Worm (Caenorhabditis elegans): Measurements from ENCODE around the gene gpa-1.

The gpa-1 gene

ce11 chrV:11223698-11224097 is 46.2 kb upstream of the gpa-1 start:
- no peak for TF ChIP-seq nhr-11 (tag; optimal IDR thresholded peaks at IDR 0.05)
- no peak for TF ChIP-seq nfya-1 (tag; optimal IDR thresholded peaks at IDR 0.05; ENCODE audit: insufficient read depth)
- TF ChIP-seq pqm-1 (tag; optimal IDR thresholded peaks at IDR 0.05) = no peak
- TF ChIP-seq ceh-16 (tag; optimal IDR thresholded peaks at IDR 0.05) = no peak
- no peak for TF ChIP-seq ceh-82 (tag; optimal IDR thresholded peaks at IDR 0.05)
- TF ChIP-seq unc-39 (tag; optimal IDR thresholded peaks at IDR 0.05) = no peak
- no peak for TF ChIP-seq snpc-4 (tag; optimal IDR thresholded peaks at IDR 0.05)
- no peak for TF ChIP-seq R02D3.7 (tag; optimal IDR thresholded peaks at IDR 0.05)
- TF ChIP-seq ama-1 (optimal IDR thresholded peaks at IDR 0.05) = no peak
- TF ChIP-seq eor-1 (tag; optimal IDR thresholded peaks at IDR 0.05) = no peak
- no peak for TF ChIP-seq nhr-12 (tag; optimal IDR thresholded peaks at IDR 0.05)

- no peak for TF ChIP-seq unc-39 (tag; optimal IDR thresholded peaks at IDR 0.05)
- TF ChIP-seq nhr-23 (tag; optimal IDR thresholded peaks at IDR 0.05) = peak; percentile 76
These were observed 43.5 kb upstream of the gpa-1 start, which contains the start of gene T19B10.2 for ce11 chrV:11220936-11221335. Gene T19B10.2 (plus strand): TSS chrV:11221302.

- TF ChIP-seq sea-2 (GFP tag; optimal IDR thresholded peaks at IDR 0.05) (no peak), nhr-237 (tag; optimal IDR thresholded peaks at IDR 0.05) (no peak), nhr-77 (tag; optimal IDR thresholded peaks at IDR 0.05) (no peak), elt-1 (tag; optimal IDR thresholded peaks at IDR 0.05) (no peak), nhr-28 (tag; optimal IDR thresholded peaks at IDR 0.05) (no peak), snpc-4 (tag; optimal IDR thresholded peaks at IDR 0.05) (no peak), ceh-28 (tag; optimal IDR thresholded peaks at IDR 0.05) (no peak), nfya-1 (tag; optimal IDR thresholded peaks at IDR 0.05; ENCODE audit: insufficient read depth) (no peak), unc-39 (tag; optimal IDR thresholded peaks at IDR 0.05) (no peak), ztf-11 (tag; optimal IDR thresholded peaks at IDR 0.05) (no peak), aly-2 (tag; optimal IDR thresholded peaks at IDR 0.05) (no peak), mdl-1 (tag; optimal IDR thresholded peaks at IDR 0.05) (no peak), nhr-76 (tag; optimal IDR thresholded peaks at IDR 0.05) (no peak), daf-12 (tag; optimal IDR thresholded peaks at IDR 0.05) (no peak)
These were observed 42.9 kb upstream of the gpa-1 start for ce11 chrV:11220415-11220814.

ce11 chrV:11217394-11217793 is 39.9 kb upstream of the gpa-1 start, which contains the start of gene cyp-29A2:
Gene cyp-29A2 (plus strand): TSS chrV:11217583.
- TF ChIP-seq pqm-1 (tag; optimal IDR thresholded peaks at IDR 0.05) (peak; percentile 18), ceh-28 (tag; optimal IDR thresholded peaks at IDR 0.05) (no peak), elt-2 (tag; optimal IDR thresholded peaks at IDR 0.05) (peak; percentile 17), nhr-76 (tag; optimal IDR thresholded peaks at IDR 0.05) (no peak), unc-39 (tag; optimal IDR thresholded peaks at IDR 0.05) (no peak), ztf-11 (tag; optimal IDR thresholded peaks at IDR 0.05) (no peak), aly-2 (tag; optimal IDR thresholded peaks at IDR 0.05) (no peak)

- no peak for TF ChIP-seq fkh-2 (tag; optimal IDR thresholded peaks at IDR 0.05)
- no peak for TF ChIP-seq lin-39 (tag; optimal IDR thresholded peaks at IDR 0.05)
- no peak for TF ChIP-seq ztf-11 (tag; optimal IDR thresholded peaks at IDR 0.05)
These were observed 38.7 kb upstream of the gpa-1 start for ce11 chrV:11216137-11216536.

DNA sequence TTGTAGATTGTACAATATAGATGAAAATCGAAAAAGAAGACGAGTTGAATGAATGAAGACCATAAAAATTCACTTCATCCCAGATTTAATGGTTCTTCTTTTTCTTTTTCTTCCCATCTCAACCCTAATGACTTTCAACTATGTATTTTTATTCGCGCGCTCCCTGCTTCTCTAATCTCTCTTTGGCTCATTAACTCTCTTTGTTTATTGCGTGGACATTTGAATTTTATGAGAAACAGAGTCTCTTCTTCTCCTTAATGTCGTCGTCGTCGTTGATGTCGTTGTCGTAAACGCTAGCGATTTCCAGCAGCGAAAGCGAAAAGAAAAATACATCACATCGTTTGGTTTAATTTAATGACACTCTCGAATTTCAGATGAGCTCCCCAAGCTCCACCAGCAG is 37.1 kb upstream of the gpa-1 start:
- TF ChIP-seq nhr-25 (tag; optimal IDR thresholded peaks at IDR 0.05) (no peak), egl-5 (tag; optimal IDR thresholded peaks at IDR 0.05) (peak; percentile 82)

DNA sequence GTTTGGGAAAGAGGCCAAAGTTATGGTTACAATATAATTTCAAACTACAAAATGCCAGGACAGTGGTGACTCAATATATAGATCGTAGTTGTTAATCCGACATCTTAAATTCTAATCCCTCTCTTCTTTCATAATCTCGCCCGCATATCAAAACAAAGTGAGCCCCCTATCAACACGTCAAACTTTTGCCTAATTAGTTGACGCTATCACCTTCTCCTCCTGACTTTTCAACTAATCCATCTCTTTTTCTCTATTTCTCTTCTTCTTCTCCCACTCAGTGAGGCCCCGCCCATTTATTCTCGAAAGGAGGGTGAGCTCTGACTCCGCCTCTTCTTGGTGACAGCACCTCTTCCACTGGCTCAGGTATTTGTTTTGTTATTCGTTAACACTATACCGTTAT is 33.8 kb upstream of the gpa-1 start:
- no peak for TF ChIP-seq hmg-11 (tag; optimal IDR thresholded peaks at IDR 0.05)
- TF ChIP-seq nhr-237 (tag; optimal IDR thresholded peaks at IDR 0.05) = no peak
- TF ChIP-seq nhr-25 (tag; optimal IDR thresholded peaks at IDR 0.05) = no peak
- TF ChIP-seq egl-5 (tag; optimal IDR thresholded peaks at IDR 0.05) = peak; percentile 5
- TF ChIP-seq nhr-11 (tag; optimal IDR thresholded peaks at IDR 0.05) = no peak

All from whole organism, L3 larva.